Worm (Caenorhabditis elegans) whole organism, L1 larva: ENCODE data around the gene srx-2.

Source experiments
- egl-13 ChIP-seq: sonication (generic microtip); optimal IDR thresholded peaks from 2 replicates; lab custom pipeline; 2016; ENCODE audit warnings: missing genotype, missing genetic modification reagents, missing genetic modification characterization, missing compliant biosample characterization
- lsy-2 ChIP-seq, 2 experiments: fragments of 150-350 bp; optimal IDR thresholded peaks; 2 replicates each; lab custom pipeline; 2014; ENCODE audit warnings: missing biosample characterization in 2 of 2, missing genetic modification characterization in 2 of 2
- nhr-11 ChIP-seq: fragments of 150-350 bp; optimal IDR thresholded peaks from 2 replicates; lab custom pipeline; 2014; ENCODE audit warnings: missing biosample characterization, missing genetic modification characterization
- nhr-28 ChIP-seq: fragments of 150-350 bp; optimal IDR thresholded peaks from 2 replicates; lab custom pipeline; 2014; ENCODE audit warnings: missing biosample characterization, missing genetic modification characterization
- tbx-2 ChIP-seq: sonication (generic microtip); optimal IDR thresholded peaks from 2 replicates; lab custom pipeline; 2016; ENCODE audit warnings: missing genetic modification characterization, missing compliant biosample characterization
- unc-30 ChIP-seq: sonication (generic microtip); optimal IDR thresholded peaks from 2 replicates; lab custom pipeline; 2017; ENCODE audit warnings: missing biosample characterization, missing genetic modification characterization

DNA sequence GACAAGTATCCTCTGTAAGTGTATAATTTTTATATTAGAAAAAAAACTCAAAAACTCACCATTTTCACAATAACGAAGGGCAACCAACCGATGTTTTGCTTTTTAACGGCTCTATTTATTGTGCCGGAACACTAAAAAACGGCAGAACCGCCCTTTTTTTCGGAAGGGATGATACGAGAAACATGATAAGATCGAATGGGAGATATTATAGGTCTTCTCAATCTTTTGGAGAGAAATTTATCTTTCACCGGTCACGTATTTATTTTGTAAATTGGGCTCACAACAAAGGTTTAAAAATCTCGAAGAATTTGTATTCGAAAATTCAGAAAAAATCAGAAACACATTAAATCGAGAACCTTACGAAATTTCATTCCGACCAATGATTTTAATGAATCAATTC, 45.5 kb downstream of the srx-2 start, which contains the start of gene swm-1:
- TF ChIP-seq unc-30 (tag; lab: Kevin White, UChicago), result no peak
- no peak for TF ChIP-seq nhr-28
- TF ChIP-seq tbx-2, result no peak
- no peak for TF ChIP-seq nhr-11 (tag; lab: Kevin White, UChicago)
- no peak for TF ChIP-seq lsy-2 (tag; optimal IDR thresholded peaks at IDR 0.05; lab: Kevin White, UChicago)
- TF ChIP-seq egl-13 (tag; lab: Kevin White, UChicago), result no peak
